Worm (Caenorhabditis elegans) whole organism, late embryonic: ENCODE data around the gene vps-2.

Source experiments
- ceh-18 ChIP-seq: sonication (generic microtip); optimal IDR thresholded peaks from 2 replicates; lab custom pipeline; 2016; ENCODE audit warnings: missing genetic modification characterization, missing compliant biosample characterization
- ceh-22 ChIP-seq: sonication (generic microtip); optimal IDR thresholded peaks from 2 replicates; lab custom pipeline; 2017; ENCODE audit warnings: missing biosample characterization, missing genetic modification characterization
- nfya-1 ChIP-seq: sonication (generic microtip); optimal IDR thresholded peaks from 2 replicates; lab custom pipeline; 2017; ENCODE audit warnings: missing genetic modification characterization, mild to moderate bottlenecking, missing compliant biosample characterization, antibody characterized with exemption, moderate library complexity
- pax-1 ChIP-seq: fragments of 150-350 bp; optimal IDR thresholded peaks from 2 replicates; lab custom pipeline; 2014; ENCODE audit warnings: missing biosample characterization, missing genetic modification characterization
- sox-4 ChIP-seq: sonication (generic microtip); optimal IDR thresholded peaks from 2 replicates; lab custom pipeline; 2017; ENCODE audit warnings: mild to moderate bottlenecking, missing genetic modification characterization, inconsistent platforms, missing compliant biosample characterization
- unc-42 ChIP-seq: sonication (generic microtip); optimal IDR thresholded peaks from 2 replicates; lab custom pipeline; 2016; ENCODE audit warnings: missing genotype, missing genetic modification characterization, missing compliant biosample characterization

The vps-2 gene

ce11 chrII:12722049-12722448 lies 46.0 kb downstream of the vps-2 start:
- TF ChIP-seq sox-4 (tag; lab: Kevin White, UChicago): no peak
- TF ChIP-seq nfya-1 (tag; lab: Kevin White, UChicago): peak; percentile 96
- TF ChIP-seq ceh-18 (tag; lab: Kevin White, UChicago): no peak
- no peak for TF ChIP-seq ceh-22 (tag; lab: Kevin White, UChicago)
- no peak for TF ChIP-seq pax-1
- no peak for TF ChIP-seq unc-42 (tag; lab: Kevin White, UChicago)
